Worm (Caenorhabditis elegans): ENCODE measurements around the gene srbc-76.
"Not testable (repeated sequence)": the region's sequence is repeated elsewhere in the genome, so short reads cannot be mapped to it uniquely, and the experiment has no call there.

The srbc-76 gene

ce11 chrV:15241259-15241658 is 10.9 kb upstream of the srbc-76 start, which contains the start of gene chil-12:
Gene chil-12 (plus strand): TSS chrV:15241559.
- TF ChIP-seq dao-5 (tag; optimal IDR thresholded peaks at IDR 0.05) (no peak), W03F9.2 (tag; optimal IDR thresholded peaks at IDR 0.05) (no peak), him-1 (tag; optimal IDR thresholded peaks at IDR 0.05) (no peak)

ce11 chrV:15244456-15244855 is 7.7 kb upstream of the srbc-76 start, which contains the start of gene kin-30:
Gene kin-30 (plus strand): TSS chrV:15244756.
- TF ChIP-seq him-1 (tag; optimal IDR thresholded peaks at IDR 0.05), result no peak
- TF ChIP-seq dao-5 (tag; optimal IDR thresholded peaks at IDR 0.05), result no peak
- TF ChIP-seq W03F9.2 (tag; optimal IDR thresholded peaks at IDR 0.05), result no peak

- TF ChIP-seq dao-5, him-1, W03F9.2 (tag; optimal IDR thresholded peaks at IDR 0.05): not testable (repeated sequence)
Observed at ce11 chrV:15250304-15250703, 1.9 kb upstream of the srbc-76 start, which contains the start of gene srd-28. Gene srd-28 (plus strand): TSS chrV:15250604.

- TF ChIP-seq him-1 (tag; optimal IDR thresholded peaks at IDR 0.05), result no peak
Observed at ce11 chrV:15253529-15253928, 1.3 kb downstream of the srbc-76 start, which contains the start of gene srbc-75. Gene srbc-75 (plus strand): TSS chrV:15253829.

ce11 chrV:15256669-15257068 is 4.5 kb downstream of the srbc-76 start, which contains the start of gene srsx-39:
Gene srsx-39 (minus strand): TSS chrV:15256769.
- TF ChIP-seq him-1, W03F9.2, dao-5 (tag; optimal IDR thresholded peaks at IDR 0.05): not testable (repeated sequence)

- no peak for TF ChIP-seq him-1 (tag; optimal IDR thresholded peaks at IDR 0.05)
- no peak for TF ChIP-seq dao-5 (tag; optimal IDR thresholded peaks at IDR 0.05)
- no peak for TF ChIP-seq W03F9.2 (tag; optimal IDR thresholded peaks at IDR 0.05)
Observed at ce11 chrV:15259049-15259448, 6.9 kb downstream of the srbc-76 start, which contains the start of gene srsx-37. Gene srsx-37 (minus strand): TSS chrV:15259149.

ce11 chrV:15259904-15260303 is 7.7 kb downstream of the srbc-76 start, which contains the start of gene M01B2.8:
Gene M01B2.8 (plus strand): TSS chrV:15260204.
- TF ChIP-seq W03F9.2 (tag; optimal IDR thresholded peaks at IDR 0.05) (no peak), him-1 (tag; optimal IDR thresholded peaks at IDR 0.05) (no peak), dao-5 (tag; optimal IDR thresholded peaks at IDR 0.05) (no peak)

ce11 chrV:15262336-15262735 is 10.2 kb downstream of the srbc-76 start, which contains the start of gene M01B2.10:
Gene M01B2.10 (minus strand): TSS chrV:15262436.
- not testable (repeated sequence) for TF ChIP-seq him-1, W03F9.2, dao-5 (tag; optimal IDR thresholded peaks at IDR 0.05)

- TF ChIP-seq him-1 (tag; optimal IDR thresholded peaks at IDR 0.05), result no peak
- no peak for TF ChIP-seq dao-5 (tag; optimal IDR thresholded peaks at IDR 0.05)
- no peak for TF ChIP-seq W03F9.2 (tag; optimal IDR thresholded peaks at IDR 0.05)
Observed at ce11 chrV:15264131-15264530, 11.9 kb downstream of the srbc-76 start, which contains the start of gene M01B2.12. Gene M01B2.12 (minus strand): TSS chrV:15264231.

ce11 chrV:15265814-15266213 is 13.6 kb downstream of the srbc-76 start, which contains the start of gene M01B2.13:
Gene M01B2.13 (minus strand): TSS chrV:15265914.
- TF ChIP-seq him-1 (tag; optimal IDR thresholded peaks at IDR 0.05) (no peak), dao-5 (tag; optimal IDR thresholded peaks at IDR 0.05) (no peak), W03F9.2 (tag; optimal IDR thresholded peaks at IDR 0.05) (no peak)

ce11 chrV:15267405-15267804 is 15.2 kb downstream of the srbc-76 start, which contains the start of gene T10H4.13:
Gene T10H4.13 (minus strand): TSS chrV:15267505.
- TF ChIP-seq him-1 (tag; optimal IDR thresholded peaks at IDR 0.05) (no peak), dao-5 (tag; optimal IDR thresholded peaks at IDR 0.05) (no peak), W03F9.2 (tag; optimal IDR thresholded peaks at IDR 0.05) (no peak)

- TF ChIP-seq dao-5 (tag; optimal IDR thresholded peaks at IDR 0.05) (no peak), him-1 (tag; optimal IDR thresholded peaks at IDR 0.05) (no peak), W03F9.2 (tag; optimal IDR thresholded peaks at IDR 0.05) (no peak)
Observed at ce11 chrV:15268302-15268701, 16.1 kb downstream of the srbc-76 start, which contains the start of gene srw-22. Gene srw-22 (plus strand): TSS chrV:15268602.

ce11 chrV:15272263-15272662 is 20.1 kb downstream of the srbc-76 start, which contains the start of gene T10H4.4:
Gene T10H4.4 (minus strand): TSS chrV:15272363.
- TF ChIP-seq him-1 (tag; optimal IDR thresholded peaks at IDR 0.05), result no peak
- no peak for TF ChIP-seq dao-5 (tag; optimal IDR thresholded peaks at IDR 0.05)
- no peak for TF ChIP-seq W03F9.2 (tag; optimal IDR thresholded peaks at IDR 0.05)

ce11 chrV:15274757-15275156 is 22.6 kb downstream of the srbc-76 start, which contains the start of gene srw-16:
Gene srw-16 (minus strand): TSS chrV:15274857.
- TF ChIP-seq W03F9.2 (tag; optimal IDR thresholded peaks at IDR 0.05) (no peak), him-1 (tag; optimal IDR thresholded peaks at IDR 0.05) (no peak), dao-5 (tag; optimal IDR thresholded peaks at IDR 0.05) (no peak)
